Fruit fly (Drosophila melanogaster): ENCODE results near the gene CG43367.

dm6 chr3L:4158361-4158760, 35.4 kb upstream of the CG43367 start:
- no peak for TF ChIP-seq CG8478 (optimal IDR thresholded peaks at IDR 0.05)
- TF ChIP-seq CTCF (optimal IDR thresholded peaks at IDR 0.05) = no peak

Data from S2 (cell line).